Fruit fly (Drosophila melanogaster): ENCODE measurements around the gene eIF3f1.

The eIF3f1 gene

dm6 chr3R:4739492-4740431, 25.8 kb upstream of the eIF3f1 start (continued):
- TF ChIP-seq CG9609 (GFP tag; optimal IDR thresholded peaks at IDR 0.05) (peak; percentile 85), CG6765 (GFP tag; optimal IDR thresholded peaks at IDR 0.05) (peak; percentile 71), eyg (GFP tag; optimal IDR thresholded peaks at IDR 0.05) (peak; percentile 5), CG8944 (GFP tag; optimal IDR thresholded peaks at IDR 0.05) (peak; percentile 84), CG17802 (tag; optimal IDR thresholded peaks at IDR 0.05) (peak; percentile 55), ap (GFP tag; IDR thresholded peaks at IDR 0.05) (no peak), tin (GFP tag; optimal IDR thresholded peaks at IDR 0.05) (peak; percentile 79), CG2202 (tag; optimal IDR thresholded peaks at IDR 0.05) (peak; percentile 32), chif (GFP tag; optimal IDR thresholded peaks at IDR 0.05) (peak; percentile 88 to 92), ftz-f1 (GFP tag; optimal IDR thresholded peaks at IDR 0.05) (no peak), Abd-B (GFP tag; optimal IDR thresholded peaks at IDR 0.05) (peak; percentile 82), NC2β (GFP tag; optimal IDR thresholded peaks at IDR 0.05) (peak; percentile 74), CG8765 (GFP tag; IDR thresholded peaks at IDR 0.05) (no peak), CG10366 (GFP tag; IDR thresholded peaks at IDR 0.05) (no peak), gem (tag; optimal IDR thresholded peaks at IDR 0.05) (peak; percentile 91), nau (GFP tag; optimal IDR thresholded peaks at IDR 0.05) (peak; percentile 65), CG15073 (GFP tag; optimal IDR thresholded peaks at IDR 0.05) (peak; percentile 49), odd (GFP tag; optimal IDR thresholded peaks at IDR 0.05) (peak; percentile 84), NfI (GFP tag; optimal IDR thresholded peaks at IDR 0.05) (peak; percentile 84), CG1603 (tag; optimal IDR thresholded peaks at IDR 0.05) (peak; percentile 36), sc (optimal IDR thresholded peaks at IDR 0.05) (no peak), sc (GFP tag; optimal IDR thresholded peaks at IDR 0.05) (peak; percentile 79), chinmo (GFP tag; IDR thresholded peaks at IDR 0.05; ENCODE audit: partially characterized antibody) (no peak), zf30C (GFP tag; optimal IDR thresholded peaks at IDR 0.05) (no peak), CG18599 (GFP tag; optimal IDR thresholded peaks at IDR 0.05) (peak; percentile 89), YL-1 (GFP tag; optimal IDR thresholded peaks at IDR 0.05) (peak; percentile 22), CG6689 (GFP tag; IDR thresholded peaks at IDR 0.05) (no peak), CG2889 (GFP tag; IDR thresholded peaks at IDR 0.05) (no peak), HLH3B (GFP tag; IDR thresholded peaks at IDR 0.05) (no peak), CG11560 (tag; IDR thresholded peaks at IDR 0.05) (no peak), ssp (GFP tag; IDR thresholded peaks at IDR 0.05) (no peak), Six4 (GFP tag; optimal IDR thresholded peaks at IDR 0.05) (peak; percentile 89), hb (GFP tag; IDR thresholded peaks at IDR 0.05; ENCODE audit: partially characterized antibody) (no peak), CG12104 (GFP tag; optimal IDR thresholded peaks at IDR 0.05) (peak; percentile 90), Ravus (GFP tag; IDR thresholded peaks at IDR 0.05) (no peak), sd (tag; optimal IDR thresholded peaks at IDR 0.05) (peak; percentile 94), Sin3A (optimal IDR thresholded peaks at IDR 0.05) (no peak), CHES-1-like (GFP tag; optimal IDR thresholded peaks at IDR 0.05) (peak; percentile 82), zfh2 (GFP tag; optimal IDR thresholded peaks at IDR 0.05) (peak; percentile 75), ems (GFP tag; optimal IDR thresholded peaks at IDR 0.05) (peak; percentile 79), bcd (GFP tag; optimal IDR thresholded peaks at IDR 0.05) (peak; percentile 90), croc (GFP tag; conservative IDR thresholded peaks at IDR 0.05) (peak; percentile 57), grn (GFP tag; optimal IDR thresholded peaks at IDR 0.05) (peak; percentile 41), CG9817 (tag; optimal IDR thresholded peaks at IDR 0.05) (peak; percentile 67), Gsc (GFP tag; IDR thresholded peaks at IDR 0.05) (no peak), nmo (GFP tag; optimal IDR thresholded peaks at IDR 0.05) (peak; percentile 91), p53 (GFP tag; optimal IDR thresholded peaks at IDR 0.05) (peak; percentile 59), CG7928 (GFP tag; optimal IDR thresholded peaks at IDR 0.05) (peak; percentile 34), disco-r (GFP tag; optimal IDR thresholded peaks at IDR 0.05) (peak; percentile 56), Ada2b (GFP tag; IDR thresholded peaks at IDR 0.05) (no peak)

All from whole organism, embryonic.